Worm (Caenorhabditis elegans) whole organism, L3 larva: Measurements from ENCODE around the gene C15H7.4.

Experiments
- ceh-16 ChIP-seq: sonication (generic microtip); optimal IDR thresholded peaks from 2 replicates; lab custom pipeline; 2017; ENCODE audit warnings: missing biosample characterization, missing genetic modification characterization
- ceh-9 ChIP-seq: sonication (generic microtip); optimal IDR thresholded peaks from 2 replicates; lab custom pipeline; 2018; ENCODE audit warnings: missing biosample characterization, missing genetic modification characterization
- fkh-10 ChIP-seq: sonication (generic microtip); optimal IDR thresholded peaks from 2 replicates; lab custom pipeline; 2017; ENCODE audit warnings: missing biosample characterization, missing genetic modification reagents, missing genetic modification characterization
- fos-1 ChIP-seq: fragments of 150-350 bp; optimal IDR thresholded peaks from 2 replicates; lab custom pipeline; 2014; ENCODE audit warnings: missing biosample characterization, missing genetic modification characterization
- nhr-237 ChIP-seq: fragments of 150-350 bp; optimal IDR thresholded peaks from 2 replicates; lab custom pipeline; 2014; ENCODE audit warnings: missing biosample characterization, missing genetic modification characterization
- pqm-1 ChIP-seq: fragments of 150-350 bp; optimal IDR thresholded peaks from 2 replicates; lab custom pipeline; 2017; ENCODE audit warnings: missing biosample characterization, missing genetic modification characterization, inconsistent platforms
- skn-1 ChIP-seq: fragments of 150-350 bp; optimal IDR thresholded peaks from 2 replicates; lab custom pipeline; 2014; ENCODE audit warnings: missing biosample characterization, missing genetic modification characterization
- tbx-2 ChIP-seq: sonication (generic microtip); optimal IDR thresholded peaks from 2 replicates; lab custom pipeline; 2016; ENCODE audit warnings: mild to moderate bottlenecking, missing genetic modification characterization, missing compliant biosample characterization
- zag-1 ChIP-seq: fragments of 150-350 bp; optimal IDR thresholded peaks from 2 replicates; lab custom pipeline; 2014; ENCODE audit warnings: missing biosample characterization, missing genetic modification characterization

ce11 chrIII:9700114-9700690, 44.5 kb upstream of the C15H7.4 start:
- TF ChIP-seq fkh-10 (GFP tag; lab: Kevin White, UChicago) (no peak), tbx-2 (tag; lab: Kevin White, UChicago) (no peak), fos-1 (no peak), nhr-237 (no peak), skn-1 (tag; lab: Kevin White, UChicago) (no peak), ceh-9 (tag; lab: Kevin White, UChicago) (no peak), ceh-16 (tag; lab: Kevin White, UChicago) (no peak), pqm-1 (tag; lab: Kevin White, UChicago) (no peak), zag-1 (tag; lab: Kevin White, UChicago) (no peak)
